Worm (Caenorhabditis elegans) whole organism, late embryonic: ENCODE data around the gene sri-31.

Source experiments
- C08G9.2 ChIP-seq: sonication (generic microtip); optimal IDR thresholded peaks from 2 replicates; lab custom pipeline; 2016; ENCODE audit warnings: mild to moderate bottlenecking, missing genetic modification characterization, moderate library complexity, missing compliant biosample characterization
- T23F11.4 ChIP-seq: fragments of 200-800 bp; sonication (Bioruptor generic); optimal IDR thresholded peaks from 2 replicates; lab custom pipeline; 2018; ENCODE audit warnings: mild to moderate bottlenecking, missing genetic modification characterization, missing compliant biosample characterization
- ceh-18 ChIP-seq: sonication (generic microtip); optimal IDR thresholded peaks from 2 replicates; lab custom pipeline; 2016; ENCODE audit warnings: missing genetic modification characterization, missing compliant biosample characterization
- ceh-19 ChIP-seq: fragments of 200-800 bp; sonication (Bioruptor generic); optimal IDR thresholded peaks from 2 replicates; lab custom pipeline; 2018; ENCODE audit warnings: mild to moderate bottlenecking, missing genetic modification characterization, missing compliant biosample characterization
- ceh-45 ChIP-seq: fragments of 200-800 bp; sonication (Bioruptor generic); IDR thresholded peaks from 2 replicates; pipeline ENCODE4 v1.3.6; 2022; ENCODE audit warnings: missing genetic modification reagents, missing genetic modification characterization, missing compliant biosample characterization
- ets-4 ChIP-seq: sonication (generic microtip); optimal IDR thresholded peaks from 2 replicates; lab custom pipeline; 2016; ENCODE audit warnings: missing genetic modification characterization, missing compliant biosample characterization
- fkh-10 ChIP-seq: fragments of 150-350 bp; optimal IDR thresholded peaks from 2 replicates; lab custom pipeline; 2014; ENCODE audit warnings: missing biosample characterization, missing genetic modification reagents, missing genetic modification characterization
- hlh-15 ChIP-seq: sonication (generic microtip); optimal IDR thresholded peaks from 2 replicates; lab custom pipeline; 2016; ENCODE audit warnings: missing genetic modification characterization, missing compliant biosample characterization
- hlh-30 ChIP-seq: sonication (generic microtip); optimal IDR thresholded peaks from 2 replicates; lab custom pipeline; 2017; ENCODE audit warnings: antibody characterized with exemption, missing genetic modification characterization, missing compliant biosample characterization; ENCODE audit not compliant: insufficient read depth
- lin-11 ChIP-seq: fragments of 200-800 bp; sonication (Bioruptor generic); optimal IDR thresholded peaks from 2 replicates; lab custom pipeline; 2018; ENCODE audit warnings: mild to moderate bottlenecking, missing genetic modification characterization, missing compliant biosample characterization
- pros-1 ChIP-seq: fragments of 150-350 bp; optimal IDR thresholded peaks from 2 replicates; lab custom pipeline; 2014; ENCODE audit warnings: missing biosample characterization, missing genetic modification reagents, missing genetic modification characterization
- unc-55 ChIP-seq: sonication (generic microtip); optimal IDR thresholded peaks from 2 replicates; lab custom pipeline; 2017; ENCODE audit warnings: missing biosample characterization, missing genetic modification reagents, missing genetic modification characterization

DNA sequence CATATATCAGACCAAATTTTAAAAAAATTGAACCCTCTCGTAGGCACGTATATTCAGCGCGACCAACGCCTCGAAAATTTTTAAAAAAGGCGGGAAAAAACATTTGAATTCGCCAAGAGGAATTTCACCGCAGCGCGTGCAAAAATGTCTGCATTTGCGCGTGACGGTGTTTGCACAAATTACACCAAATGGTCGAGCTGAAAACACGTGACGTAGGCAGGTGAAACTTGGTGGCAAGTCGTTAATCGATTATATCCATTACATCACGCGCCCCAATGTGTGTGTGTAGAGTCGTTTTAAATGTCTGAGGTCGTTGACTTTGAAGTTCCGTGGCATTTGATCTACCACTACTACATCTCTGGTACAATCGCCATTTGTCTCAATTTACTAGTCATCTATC is at the start of gene sri-31:
- TF ChIP-seq pros-1 (no peak), hlh-15 (no peak), lin-11 (tag; lab: Kevin White, UChicago) (no peak), ceh-45 (GFP tag; lab: Robert Waterston, UW) (no peak), ceh-18 (tag; lab: Kevin White, UChicago) (no peak), ets-4 (tag; lab: Kevin White, UChicago) (no peak), T23F11.4 (no peak), C08G9.2 (tag; lab: Kevin White, UChicago) (no peak), fkh-10 (GFP tag; lab: Kevin White, UChicago) (no peak), unc-55 (GFP tag; lab: Kevin White, UChicago) (no peak), ceh-19 (GFP tag; lab: Kevin White, UChicago) (no peak), hlh-30 (tag; lab: Kevin White, UChicago) (no peak)
